Fruit fly (Drosophila melanogaster) ovary, adult (tissue): ENCODE data around the gene CG12347.

Experiments used
- CG17801 ChIP-seq: fragments of 200-800 bp; optimal IDR thresholded peaks from 2 replicates; lab custom pipeline; 2019; ENCODE audit warnings: missing biosample characterization, mild to moderate bottlenecking, missing genetic modification characterization, moderate library complexity; ENCODE audit not compliant: partially characterized antibody

Gene CG12347

dm6 chr3R:17934752-17935151, 28.5 kb downstream of the CG12347 start:
- TF ChIP-seq CG17801 (GFP tag; lab: Kevin White, UChicago): no peak

- no peak for TF ChIP-seq CG17801 (GFP tag; lab: Kevin White, UChicago)
These were observed 32.5 kb downstream of the CG12347 start for dm6 chr3R:17938713-17939112.

- TF ChIP-seq CG17801 (GFP tag; lab: Kevin White, UChicago): no peak
These were observed 34.8 kb downstream of the CG12347 start for dm6 chr3R:17941086-17941485.

dm6 chr3R:17943359-17944232, 37.4 kb downstream of the CG12347 start:
- no peak for TF ChIP-seq CG17801 (GFP tag; lab: Kevin White, UChicago)

- TF ChIP-seq CG17801 (GFP tag; lab: Kevin White, UChicago): no peak
These were observed 38.1 kb downstream of the CG12347 start for dm6 chr3R:17944296-17944695.

dm6 chr3R:17945753-17946152, 39.5 kb downstream of the CG12347 start:
- no peak for TF ChIP-seq CG17801 (GFP tag; lab: Kevin White, UChicago)

dm6 chr3R:17946246-17946645, 40.0 kb downstream of the CG12347 start:
- TF ChIP-seq CG17801 (GFP tag; lab: Kevin White, UChicago): no peak

dm6 chr3R:17948227-17949206, 42.3 kb downstream of the CG12347 start:
- TF ChIP-seq CG17801 (GFP tag; lab: Kevin White, UChicago): no peak

- TF ChIP-seq CG17801 (GFP tag; lab: Kevin White, UChicago): peak; percentile 54
These were observed 43.3 kb downstream of the CG12347 start for dm6 chr3R:17949362-17950121.

dm6 chr3R:17950398-17950797, 44.2 kb downstream of the CG12347 start:
- TF ChIP-seq CG17801 (GFP tag; lab: Kevin White, UChicago): no peak

dm6 chr3R:17951285-17951684, 45.0 kb downstream of the CG12347 start:
- TF ChIP-seq CG17801 (GFP tag; lab: Kevin White, UChicago): no peak

- TF ChIP-seq CG17801 (GFP tag; lab: Kevin White, UChicago): no peak
These were observed 45.5 kb downstream of the CG12347 start for dm6 chr3R:17951780-17952179.

dm6 chr3R:17952412-17952811, 46.2 kb downstream of the CG12347 start:
- TF ChIP-seq CG17801 (GFP tag; lab: Kevin White, UChicago): no peak

dm6 chr3R:17953884-17954283, 47.6 kb downstream of the CG12347 start:
- no peak for TF ChIP-seq CG17801 (GFP tag; lab: Kevin White, UChicago)
